Fruit fly (Drosophila melanogaster) whole organism, embryonic: Measurements from ENCODE around the gene CG3071.

Experiments
- Atf-2 ChIP-seq: fragments of 200-800 bp; sonication (Bioruptor generic); optimal IDR thresholded peaks from 2 replicates; lab custom pipeline; 2016; ENCODE audit warnings: missing biosample characterization, missing genetic modification characterization
- Atf6 ChIP-seq: fragments of 200-800 bp; sonication (Bioruptor generic); IDR thresholded peaks from 2 replicates; pipeline ENCODE4 v1.3.6; 2022; ENCODE audit warnings: missing biosample characterization, missing genetic modification characterization
- CG10274 ChIP-seq: fragments of 200-800 bp; sonication (Bioruptor generic); optimal IDR thresholded peaks from 3 replicates; lab custom pipeline; 2017; ENCODE audit warnings: missing biosample characterization, mild to moderate bottlenecking, missing genetic modification characterization
- CG11723 ChIP-seq: fragments of 200-800 bp; sonication (Bioruptor generic); optimal IDR thresholded peaks from 2 replicates; lab custom pipeline; 2017; ENCODE audit warnings: missing biosample characterization, mild to moderate bottlenecking, missing genetic modification characterization
- CG13296 ChIP-seq: fragments of 200-800 bp; sonication (Bioruptor generic); optimal IDR thresholded peaks from 3 replicates; lab custom pipeline; 2018; ENCODE audit warnings: missing biosample characterization, mild to moderate bottlenecking, missing genetic modification characterization
- CG15514 ChIP-seq: fragments of 200-800 bp; sonication (Bioruptor generic); optimal IDR thresholded peaks from 3 replicates; lab custom pipeline; 2017; ENCODE audit warnings: missing biosample characterization, missing genetic modification characterization, mild to moderate bottlenecking, moderate library complexity, missing genetic modification reagents
- CG17186 ChIP-seq: fragments of 200-800 bp; sonication (Bioruptor generic); optimal IDR thresholded peaks from 3 replicates; lab custom pipeline; 2017; ENCODE audit warnings: missing biosample characterization, missing genetic modification reagents, missing genetic modification characterization
- CG17568 ChIP-seq: fragments of 200-800 bp; sonication (Bioruptor generic); optimal IDR thresholded peaks from 2 replicates; lab custom pipeline; 2018; ENCODE audit warnings: missing biosample characterization, mild to moderate bottlenecking, missing genetic modification characterization, moderate library complexity
- CG1832 ChIP-seq: fragments of 200-800 bp; sonication (Bioruptor generic); optimal IDR thresholded peaks from 2 replicates; lab custom pipeline; 2017; ENCODE audit warnings: missing biosample characterization, mild to moderate bottlenecking, missing genetic modification characterization, inconsistent platforms
- CG31224 ChIP-seq: fragments of 200-800 bp; sonication (Bioruptor generic); IDR thresholded peaks from 2 replicates; pipeline ENCODE4 v1.3.6; 2022; ENCODE audit warnings: missing biosample characterization, missing genetic modification characterization
- CG33213 ChIP-seq: fragments of 200-800 bp; sonication (Bioruptor generic); optimal IDR thresholded peaks from 3 replicates; lab custom pipeline; 2016; ENCODE audit warnings: missing biosample characterization, missing genetic modification characterization
- CG6854 ChIP-seq: fragments of 200-800 bp; sonication (Bioruptor generic); optimal IDR thresholded peaks from 3 replicates; lab custom pipeline; 2017; ENCODE audit warnings: missing biosample characterization, mild to moderate bottlenecking, missing genetic modification characterization
- CG7372 ChIP-seq: fragments of 200-800 bp; sonication (Bioruptor generic); IDR thresholded peaks from 2 replicates; pipeline ENCODE4 v1.3.6; 2022; ENCODE audit warnings: missing biosample characterization, missing genetic modification characterization
- CG7556 ChIP-seq: fragments of 200-800 bp; sonication (Bioruptor generic); optimal IDR thresholded peaks from 2 replicates; lab custom pipeline; 2017; ENCODE audit warnings: missing biosample characterization, mild to moderate bottlenecking, missing genetic modification characterization
- D ChIP-seq, 2 experiments: fragments of 200-800 bp in 1 of 2; fragments of >200 bp in 1 of 2; sonication (Bioruptor generic) in 1 of 2; optimal IDR thresholded peaks; 2 replicates in 1 of 2; 3 replicates in 1 of 2; lab custom pipeline; 2017; ENCODE audit warnings: mild to moderate bottlenecking in 1 of 2, missing biosample characterization in 1 of 2, missing genetic modification characterization in 1 of 2, missing genetic modification reagents in 1 of 2
- Dek ChIP-seq: fragments of 200-800 bp; sonication (Bioruptor generic); optimal IDR thresholded peaks from 3 replicates; lab custom pipeline; 2019; ENCODE audit warnings: missing biosample characterization, mild to moderate bottlenecking, missing genetic modification characterization, moderate library complexity
- Doc3 ChIP-seq: fragments of 200-800 bp; sonication (Bioruptor generic); IDR thresholded peaks from 3 replicates; pipeline ENCODE4 v1.3.6; 2022; ENCODE audit warnings: missing biosample characterization, missing genetic modification characterization; ENCODE audit not compliant: partially characterized antibody
- Dref ChIP-seq: fragments of 200-800 bp; sonication (Bioruptor generic); IDR thresholded peaks from 2 replicates; pipeline ENCODE4 v1.3.6; 2022; ENCODE audit warnings: missing biosample characterization, missing genetic modification characterization
- Eip74EF ChIP-seq, 2 experiments: fragments of 200-800 bp in 1 of 2; fragments of >200 bp in 1 of 2; sonication (Bioruptor generic) in 1 of 2; optimal IDR thresholded peaks; 2 replicates each; lab custom pipeline; 2017 to 2019; ENCODE audit warnings: missing biosample characterization in 2 of 2, missing genetic modification characterization in 2 of 2, mild to moderate bottlenecking in 1 of 2, moderate library complexity in 1 of 2
- H15 ChIP-seq: fragments of 200-800 bp; sonication (Bioruptor generic); IDR thresholded peaks from 3 replicates; pipeline ENCODE4 v1.3.6; 2022; ENCODE audit warnings: missing biosample characterization, missing genetic modification characterization
- Hmr ChIP-seq: fragments of 200-800 bp; sonication (Bioruptor generic); optimal IDR thresholded peaks from 3 replicates; lab custom pipeline; 2017; ENCODE audit warnings: mild to moderate bottlenecking, missing biosample characterization, missing genetic modification reagents, missing genetic modification characterization
- Hr78 ChIP-seq, 2 experiments: fragments of 200-800 bp in 1 of 2; fragments of >200 bp in 1 of 2; sonication (Bioruptor generic) in 1 of 2; optimal IDR thresholded peaks; 2 replicates each; lab custom pipeline; 2017 to 2019; ENCODE audit warnings: missing biosample characterization in 2 of 2, missing genetic modification characterization in 2 of 2, mild to moderate bottlenecking in 1 of 2, moderate library complexity in 1 of 2
- MTF-1 ChIP-seq: fragments of 200-800 bp; sonication (Bioruptor generic); optimal IDR thresholded peaks from 2 replicates; lab custom pipeline; 2018; ENCODE audit warnings: missing biosample characterization, mild to moderate bottlenecking, missing genetic modification characterization, borderline replicate concordance
- Mad ChIP-seq: fragments of 200-800 bp; sonication (Bioruptor generic); optimal IDR thresholded peaks from 2 replicates; lab custom pipeline; 2016; ENCODE audit warnings: missing biosample characterization, missing genetic modification characterization
- Med ChIP-seq: fragments of 200-800 bp; sonication (Bioruptor generic); peaks from one replicate; lab custom pipeline; 2016; ENCODE audit warnings: missing biosample characterization, missing genetic modification characterization, mild to moderate bottlenecking, inconsistent platforms, moderate library complexity
- Optix ChIP-seq: fragments of 200-800 bp; sonication (Bioruptor generic); IDR thresholded peaks from 3 replicates; pipeline ENCODE4 v1.3.6; 2022; ENCODE audit warnings: missing biosample characterization, missing genetic modification characterization
- Sin3A ChIP-seq: fragments of >200 bp; optimal IDR thresholded peaks from 2 replicates; lab custom pipeline; 2018
- Spps ChIP-seq: fragments of 200-800 bp; sonication (Bioruptor generic); optimal IDR thresholded peaks from 2 replicates; lab custom pipeline; 2018; ENCODE audit warnings: missing biosample characterization, mild to moderate bottlenecking, missing genetic modification characterization
- Tbp ChIP-seq: fragments of >200 bp; optimal IDR thresholded peaks from 2 replicates; lab custom pipeline; 2018; ENCODE audit warnings: missing biosample characterization, missing genetic modification characterization
- YL-1 ChIP-seq: fragments of 200-800 bp; sonication (Bioruptor generic); optimal IDR thresholded peaks from 3 replicates; lab custom pipeline; 2017; ENCODE audit warnings: missing biosample characterization, mild to moderate bottlenecking, missing genetic modification characterization
- cad ChIP-seq: fragments of >200 bp; optimal IDR thresholded peaks from 2 replicates; lab custom pipeline; 2017; ENCODE audit warnings: missing biosample characterization, missing genetic modification characterization
- caup ChIP-seq: fragments of 200-800 bp; sonication (Bioruptor generic); optimal IDR thresholded peaks from 3 replicates; lab custom pipeline; 2017; ENCODE audit warnings: missing biosample characterization, mild to moderate bottlenecking, missing genetic modification characterization, moderate library complexity; ENCODE audit not compliant: severe bottlenecking
- chinmo ChIP-seq: fragments of 200-800 bp; sonication (Bioruptor generic); IDR thresholded peaks from 4 replicates; pipeline ENCODE4 v1.3.6; 2022; ENCODE audit warnings: missing biosample characterization, missing genetic modification characterization; ENCODE audit not compliant: partially characterized antibody
- gem ChIP-seq: fragments of 200-800 bp; sonication (Bioruptor generic); optimal IDR thresholded peaks from 2 replicates; lab custom pipeline; 2019; ENCODE audit warnings: missing biosample characterization, mild to moderate bottlenecking, missing genetic modification characterization, moderate library complexity
- jigr1 ChIP-seq: fragments of 200-800 bp; sonication (Bioruptor generic); IDR thresholded peaks from 3 replicates; pipeline ENCODE4 v1.3.6; 2022; ENCODE audit warnings: missing biosample characterization, missing genetic modification characterization
- luna ChIP-seq: fragments of 200-800 bp; sonication (Bioruptor generic); optimal IDR thresholded peaks from 2 replicates; lab custom pipeline; 2016; ENCODE audit warnings: missing biosample characterization, missing genetic modification characterization
- maf-S ChIP-seq: fragments of 200-800 bp; sonication (Bioruptor generic); optimal IDR thresholded peaks from 2 replicates; lab custom pipeline; 2016; ENCODE audit warnings: missing biosample characterization, missing genetic modification characterization
- pnt ChIP-seq: fragments of 200-800 bp; sonication (Bioruptor generic); optimal IDR thresholded peaks from 3 replicates; lab custom pipeline; 2016; ENCODE audit warnings: missing biosample characterization, missing genetic modification characterization
- prd ChIP-seq, 3 experiments: fragments of >200 bp in 2 of 3; fragments of 200-800 bp in 1 of 3; sonication (Bioruptor generic) in 1 of 3; optimal IDR thresholded peaks in 2 of 3; IDR thresholded peaks in 1 of 3; 2 replicates in 2 of 3; 3 replicates in 1 of 3; pipeline versions ENCODE4 v1.3.6 to Lab custom; 2017 to 2022; ENCODE audit warnings: missing biosample characterization in 1 of 3, missing genetic modification characterization in 1 of 3
- pum ChIP-seq: fragments of 200-800 bp; sonication (Bioruptor generic); optimal IDR thresholded peaks from 2 replicates; lab custom pipeline; 2016; ENCODE audit warnings: missing biosample characterization, missing genetic modification characterization
- scrt ChIP-seq: fragments of 200-800 bp; sonication (Bioruptor generic); optimal IDR thresholded peaks from 2 replicates; lab custom pipeline; 2018; ENCODE audit warnings: missing biosample characterization, mild to moderate bottlenecking, missing genetic modification characterization, moderate library complexity
- sim ChIP-seq: fragments of 200-800 bp; sonication (Bioruptor generic); IDR thresholded peaks from 2 replicates; pipeline ENCODE4 v1.3.6; 2022; ENCODE audit warnings: missing biosample characterization, missing genetic modification characterization
- sisA ChIP-seq: fragments of 200-800 bp; sonication (Bioruptor generic); IDR thresholded peaks from 2 replicates; pipeline ENCODE4 v1.3.6; 2022; ENCODE audit warnings: missing biosample characterization, missing genetic modification characterization
- tll ChIP-seq, 2 experiments: fragments of 200-800 bp in 1 of 2; fragments of >200 bp in 1 of 2; sonication (Bioruptor generic) in 1 of 2; optimal IDR thresholded peaks; 2 replicates each; lab custom pipeline; 2017 to 2019; ENCODE audit warnings: missing biosample characterization in 2 of 2, missing genetic modification characterization in 2 of 2, mild to moderate bottlenecking in 1 of 2, moderate library complexity in 1 of 2
- vvl ChIP-seq: fragments of 200-800 bp; sonication (Bioruptor generic); IDR thresholded peaks from 2 replicates; pipeline ENCODE4 v1.3.6; 2022; ENCODE audit warnings: missing biosample characterization, missing genetic modification characterization
- z ChIP-seq: fragments of 200-800 bp; sonication (Bioruptor generic); IDR thresholded peaks from 3 replicates; pipeline ENCODE4 v1.3.6; 2022; ENCODE audit warnings: missing biosample characterization, missing genetic modification characterization
- zen2 ChIP-seq: fragments of 200-800 bp; sonication (Bioruptor generic); IDR thresholded peaks from 3 replicates; pipeline ENCODE4 v1.3.6; 2022; ENCODE audit warnings: missing biosample characterization, missing genetic modification characterization; ENCODE audit not compliant: partially characterized antibody

CG3071 gene

dm6 chrX:2297428-2298200, 35.0 kb downstream of the CG3071 start (continued):
- TF ChIP-seq Sin3A (lab: Kevin White, UChicago) (no peak), YL-1 (GFP tag; lab: Kevin White, UChicago) (peak; percentile 92), Spps (peak; percentile 94), maf-S (GFP tag; lab: Kevin White, UChicago) (peak; percentile 98), CG17568 (GFP tag; lab: Kevin White, UChicago) (peak; percentile 97), chinmo (GFP tag; lab: Robert Waterston, UW) (0 out of 4 replicates have a peak, but pooled peaks have one; percentile 53), sisA (GFP tag; lab: Robert Waterston, UW) (peak; percentile 99), Optix (GFP tag; lab: Robert Waterston, UW) (peak; percentile 99), tll (GFP tag; optimal IDR thresholded peaks at IDR 0.05; lab: Kevin White, UChicago) (peak in 1 of 2 experiments; percentile 25), jigr1 (GFP tag; lab: Robert Waterston, UW) (peak; percentile 96), Dek (tag; lab: Kevin White, UChicago) (peak; percentile 99), Doc3 (GFP tag; lab: Robert Waterston, UW) (no peak), Hmr (GFP tag; lab: Kevin White, UChicago) (peak; percentile 98), sim (GFP tag; lab: Robert Waterston, UW) (peak; percentile 93), CG6854 (GFP tag; lab: Kevin White, UChicago) (peak; percentile 95), Atf-2 (GFP tag; lab: Kevin White, UChicago) (peak; percentile 98), CG7372 (peak; percentile 97), MTF-1 (GFP tag; lab: Kevin White, UChicago) (peak; percentile 97), CG31224 (peak; percentile 92), CG33213 (GFP tag; lab: Kevin White, UChicago) (peak; percentile 99), Med (GFP tag; lab: Kevin White, UChicago) (peak; percentile 100), CG13296 (GFP tag; lab: Kevin White, UChicago) (peak; percentile 97), luna (GFP tag; lab: Kevin White, UChicago) (peak; percentile 94), vvl (GFP tag; lab: Robert Waterston, UW) (peak; percentile 99), scrt (GFP tag; lab: Kevin White, UChicago) (peak; percentile 96), CG11723 (GFP tag; lab: Kevin White, UChicago) (peak; percentile 97), prd (optimal IDR thresholded peaks at IDR 0.05; lab: Kevin White, UChicago) (no peak), prd (GFP tag; IDR thresholded peaks at IDR 0.05; lab: Robert Waterston, UW) (peak; percentile 99), z (GFP tag; lab: Robert Waterston, UW) (peak; percentile 76; the same call in 2 of the 3 replicates), Dref (GFP tag; lab: Robert Waterston, UW) (peak; percentile 41; the same call in 1 of the 2 replicates), D (optimal IDR thresholded peaks at IDR 0.05; lab: Kevin White, UChicago) (no peak), D (GFP tag; optimal IDR thresholded peaks at IDR 0.05; lab: Kevin White, UChicago) (peak; percentile 98), Mad (GFP tag; lab: Kevin White, UChicago) (peak; percentile 98), zen2 (GFP tag; lab: Robert Waterston, UW) (no peak), Hr78 (GFP tag; optimal IDR thresholded peaks at IDR 0.05; lab: Kevin White, UChicago) (peak in 1 of 2 experiments; percentile 94), pnt (peak; percentile 99), cad (GFP tag; lab: Kevin White, UChicago) (no peak), Eip74EF (GFP tag; optimal IDR thresholded peaks at IDR 0.05; lab: Kevin White, UChicago) (peak in 1 of 2 experiments; percentile 98), CG10274 (GFP tag; lab: Kevin White, UChicago) (peak; percentile 94), CG7556 (GFP tag; lab: Kevin White, UChicago) (peak; percentile 99), caup (GFP tag; lab: Kevin White, UChicago) (peak; percentile 97), CG1832 (GFP tag; lab: Kevin White, UChicago) (no peak), Atf6 (GFP tag; lab: Robert Waterston, UW) (peak; percentile 98), H15 (GFP tag; lab: Robert Waterston, UW) (peak; percentile 98), pum (GFP tag; lab: Kevin White, UChicago) (peak; percentile 99), Tbp (no peak), CG17186 (GFP tag; lab: Kevin White, UChicago) (peak; percentile 95), CG15514 (GFP tag; lab: Kevin White, UChicago) (peak; percentile 94), gem (tag; lab: Kevin White, UChicago) (peak; percentile 99)
